Worm (Caenorhabditis elegans) whole organism, L4/young adult: ENCODE results near the gene R07E4.1.

ENCODE experiments used
- W03F9.2 ChIP-seq: fragments of 150-350 bp; optimal IDR thresholded peaks from 2 replicates; lab custom pipeline; 2014; ENCODE audit warnings: missing biosample characterization, missing genetic modification characterization
- him-1 ChIP-seq: sonication (generic microtip); optimal IDR thresholded peaks from 2 replicates; lab custom pipeline; 2016; ENCODE audit warnings: missing genotype, missing genetic modification reagents, missing genetic modification characterization, missing compliant biosample characterization

ce11 chrX:5984581-5985039 lies 25.7 kb downstream of the R07E4.1 start, which contains the start of gene klp-13:
- TF ChIP-seq him-1 (tag; lab: Kevin White, UChicago) (peak; percentile 76), W03F9.2 (tag; lab: Kevin White, UChicago) (no peak)
